Fruit fly (Drosophila melanogaster): Measurements from ENCODE around the gene Hmgcr.
A peak's percentile ranks its signal among the peaks of the same experiment; 100 is the strongest.

Hmgcr gene

dm6 chr3R:23773610-23774364 lies 40.7 kb downstream of the Hmgcr start, which contains the start of gene CG10208:
CG10208 (minus strand) TSS chr3R:23774127.
- TF ChIP-seq CG17801 (GFP tag; optimal IDR thresholded peaks at IDR 0.05; ENCODE audit: partially characterized antibody), result no peak

dm6 chr3R:23780757-23781156 lies 47.6 kb downstream of the Hmgcr start:
- no peak for TF ChIP-seq CG17801 (GFP tag; optimal IDR thresholded peaks at IDR 0.05; ENCODE audit: partially characterized antibody)

dm6 chr3R:23781466-23781935 lies 48.4 kb downstream of the Hmgcr start, which contains the start of the genes Nup98-96 and mbc:
Nup98-96 (minus strand) TSS chr3R:23781621.
mbc (plus strand) TSS chr3R:23781765.
- TF ChIP-seq CG17801 (GFP tag; optimal IDR thresholded peaks at IDR 0.05; ENCODE audit: partially characterized antibody), result peak; percentile 70

- no peak for TF ChIP-seq CG17801 (GFP tag; optimal IDR thresholded peaks at IDR 0.05; ENCODE audit: partially characterized antibody)
Measured at dm6 chr3R:23782456-23783402, 49.6 kb downstream of the Hmgcr start.

dm6 chr3R:23783403-23783757 lies 50.3 kb downstream of the Hmgcr start:
- no peak for TF ChIP-seq CG17801 (GFP tag; optimal IDR thresholded peaks at IDR 0.05; ENCODE audit: partially characterized antibody)

dm6 chr3R:23783961-23784360 lies 50.8 kb downstream of the Hmgcr start:
- TF ChIP-seq CG17801 (GFP tag; optimal IDR thresholded peaks at IDR 0.05; ENCODE audit: partially characterized antibody), result no peak

- no peak for TF ChIP-seq CG17801 (GFP tag; optimal IDR thresholded peaks at IDR 0.05; ENCODE audit: partially characterized antibody)
Measured at dm6 chr3R:23784925-23785680, 52.0 kb downstream of the Hmgcr start.

dm6 chr3R:23786768-23787631 lies 53.9 kb downstream of the Hmgcr start:
- TF ChIP-seq CG17801 (GFP tag; optimal IDR thresholded peaks at IDR 0.05; ENCODE audit: partially characterized antibody), result peak; percentile 77

- no peak for TF ChIP-seq CG17801 (GFP tag; optimal IDR thresholded peaks at IDR 0.05; ENCODE audit: partially characterized antibody)
Measured at dm6 chr3R:23787632-23787960, 54.5 kb downstream of the Hmgcr start.

- no peak for TF ChIP-seq CG17801 (GFP tag; optimal IDR thresholded peaks at IDR 0.05; ENCODE audit: partially characterized antibody)
Measured at dm6 chr3R:23788406-23789021, 55.4 kb downstream of the Hmgcr start.

dm6 chr3R:23789584-23789983 lies 56.5 kb downstream of the Hmgcr start:
- TF ChIP-seq CG17801 (GFP tag; optimal IDR thresholded peaks at IDR 0.05; ENCODE audit: partially characterized antibody), result no peak

dm6 chr3R:23790483-23791175 lies 57.5 kb downstream of the Hmgcr start:
- TF ChIP-seq CG17801 (GFP tag; optimal IDR thresholded peaks at IDR 0.05; ENCODE audit: partially characterized antibody), result peak; percentile 29

- TF ChIP-seq CG17801 (GFP tag; optimal IDR thresholded peaks at IDR 0.05; ENCODE audit: partially characterized antibody), result no peak
Measured at dm6 chr3R:23791491-23791890, 58.4 kb downstream of the Hmgcr start.
